Worm (Caenorhabditis elegans) whole organism, mixed stage, embryonic: Measurements from ENCODE around the gene srh-37.

ENCODE experiments used
- blmp-1 ChIP-seq: fragments of 150-350 bp; optimal IDR thresholded peaks from 2 replicates; lab custom pipeline; 2014; ENCODE audit warnings: missing biosample characterization, missing genetic modification characterization
- lsy-2 ChIP-seq: fragments of 150-350 bp; optimal IDR thresholded peaks from 2 replicates; lab custom pipeline; 2014; ENCODE audit warnings: missing biosample characterization, missing genetic modification characterization
- nhr-12 ChIP-seq: fragments of 150-350 bp; optimal IDR thresholded peaks from 2 replicates; lab custom pipeline; 2014; ENCODE audit warnings: missing biosample characterization, missing genetic modification characterization
- nhr-237 ChIP-seq: fragments of 150-350 bp; optimal IDR thresholded peaks from 2 replicates; lab custom pipeline; 2014; ENCODE audit warnings: missing biosample characterization, missing genetic modification characterization
- nhr-28 ChIP-seq: fragments of 150-350 bp; optimal IDR thresholded peaks from 2 replicates; lab custom pipeline; 2014; ENCODE audit warnings: missing biosample characterization, missing genetic modification characterization
- snpc-4 ChIP-seq: fragments of 150-350 bp; optimal IDR thresholded peaks from 2 replicates; lab custom pipeline; 2014; ENCODE audit warnings: missing biosample characterization, missing genetic modification characterization
- tbx-8 ChIP-seq: fragments of 200-800 bp; sonication (Bioruptor generic); optimal IDR thresholded peaks from 2 replicates; lab custom pipeline; 2018; ENCODE audit warnings: mild to moderate bottlenecking, missing genetic modification characterization, moderate library complexity, missing compliant biosample characterization
- unc-62 ChIP-seq: fragments of 150-350 bp; optimal IDR thresholded peaks from 2 replicates; lab custom pipeline; 2014; ENCODE audit warnings: missing biosample characterization, missing genetic modification reagents, missing genetic modification characterization

ce11 chrV:552406-552805 lies 40.1 kb upstream of the srh-37 start:
- no peak for TF ChIP-seq snpc-4 (tag; lab: Kevin White, UChicago)
- no peak for TF ChIP-seq tbx-8 (GFP tag; lab: Kevin White, UChicago)
- no peak for TF ChIP-seq nhr-28 (tag; lab: Kevin White, UChicago)
- no peak for TF ChIP-seq lsy-2 (tag; lab: Kevin White, UChicago)
- TF ChIP-seq nhr-12 (tag; lab: Kevin White, UChicago): no peak
- TF ChIP-seq blmp-1 (tag; lab: Kevin White, UChicago): no peak
- no peak for TF ChIP-seq unc-62 (GFP tag; lab: Kevin White, UChicago)
- TF ChIP-seq nhr-237 (tag; lab: Kevin White, UChicago): no peak
